Fruit fly (Drosophila melanogaster) whole organism, embryonic: ENCODE results near the gene CG10793.

Experiments
- CG10366 ChIP-seq: fragments of 200-800 bp; sonication (Bioruptor generic); IDR thresholded peaks from 2 replicates; pipeline ENCODE4 v1.3.6; 2022; ENCODE audit warnings: missing biosample characterization, missing genetic modification characterization
- CG11247 ChIP-seq: fragments of 200-800 bp; sonication (Bioruptor generic); IDR thresholded peaks from 2 replicates; pipeline ENCODE4 v1.3.6; 2022; ENCODE audit warnings: missing biosample characterization, missing genetic modification characterization
- CG4854 ChIP-seq: fragments of 200-800 bp; sonication (Bioruptor generic); optimal IDR thresholded peaks from 2 replicates; lab custom pipeline; 2016; ENCODE audit warnings: missing biosample characterization, missing genetic modification characterization, inconsistent platforms
- CG8388 ChIP-seq: fragments of 200-800 bp; sonication (Bioruptor generic); optimal IDR thresholded peaks from 2 replicates; lab custom pipeline; 2019; ENCODE audit warnings: missing biosample characterization, mild to moderate bottlenecking, missing genetic modification characterization, moderate library complexity
- Sin3A ChIP-seq: fragments of >200 bp; optimal IDR thresholded peaks from 2 replicates; lab custom pipeline; 2018
- gro ChIP-seq: fragments of 200-800 bp; sonication (Bioruptor generic); optimal IDR thresholded peaks from 2 replicates; lab custom pipeline; 2016; ENCODE audit warnings: missing biosample characterization, missing genetic modification characterization
- h ChIP-seq: fragments of >200 bp; optimal IDR thresholded peaks from 2 replicates; lab custom pipeline; 2017
- otp ChIP-seq: fragments of 200-800 bp; sonication (Bioruptor generic); IDR thresholded peaks from 3 replicates; pipeline ENCODE4, ENCODE4 v1.3.6; 2022; ENCODE audit warnings: missing biosample characterization, missing genetic modification characterization
- row ChIP-seq: fragments of 200-800 bp; sonication (Bioruptor generic); IDR thresholded peaks from 3 replicates; pipeline ENCODE4 v1.3.6; 2022; ENCODE audit warnings: missing biosample characterization, missing genetic modification characterization
- yki ChIP-seq: fragments of >200 bp; optimal IDR thresholded peaks from 3 replicates; lab custom pipeline; 2018
- zf30C ChIP-seq: fragments of 200-800 bp; sonication (Bioruptor generic); optimal IDR thresholded peaks from 3 replicates; lab custom pipeline; 2018; ENCODE audit warnings: missing biosample characterization, mild to moderate bottlenecking, missing genetic modification characterization

dm6 chrX:3311312-3311711, 4.9 kb downstream of the CG10793 start:
- no peak for TF ChIP-seq gro (GFP tag; lab: Kevin White, UChicago)
- no peak for TF ChIP-seq Sin3A
- TF ChIP-seq yki (lab: Kevin White, UChicago) = no peak
- no peak for TF ChIP-seq zf30C (GFP tag; lab: Kevin White, UChicago)
- no peak for TF ChIP-seq h (lab: Kevin White, UChicago)
- TF ChIP-seq row (GFP tag; lab: Robert Waterston, UW) = no peak
- no peak for TF ChIP-seq CG11247 (GFP tag; lab: Robert Waterston, UW)
- TF ChIP-seq CG10366 (GFP tag; lab: Robert Waterston, UW) = no peak
- no peak for TF ChIP-seq CG8388 (GFP tag; lab: Kevin White, UChicago)
- no peak for TF ChIP-seq CG4854 (GFP tag; lab: Kevin White, UChicago)
- TF ChIP-seq otp (GFP tag; lab: Robert Waterston, UW) = no peak
